Worm (Caenorhabditis elegans): ENCODE measurements around the gene C32H11.3.

The C32H11.3 gene

DNA sequence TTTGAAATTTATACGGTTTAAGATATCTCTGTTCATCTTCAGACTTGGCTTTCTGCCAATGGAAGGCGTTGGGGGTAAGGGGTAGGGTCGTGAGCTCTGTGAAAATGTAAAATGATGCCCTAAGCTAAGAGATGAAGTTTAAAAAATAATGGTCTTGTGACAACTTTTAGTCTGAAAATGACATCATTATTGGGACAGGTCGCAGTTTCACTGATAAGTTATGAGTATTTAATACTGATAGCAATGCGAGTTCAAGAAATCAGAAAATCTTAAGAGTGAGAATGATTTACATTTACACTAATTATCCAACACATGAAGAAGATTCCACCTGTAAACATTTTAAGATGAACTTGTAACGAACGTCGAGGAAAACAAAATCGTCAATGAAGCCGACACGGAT, 46.3 kb downstream of the C32H11.3 start:
- TF ChIP-seq skn-1 (tag; optimal IDR thresholded peaks at IDR 0.05) = no peak
- TF ChIP-seq elt-2 (tag; optimal IDR thresholded peaks at IDR 0.05) = peak; percentile 64
- no peak for TF ChIP-seq ceh-16 (tag; optimal IDR thresholded peaks at IDR 0.05)
- peak; percentile 76 for TF ChIP-seq pqm-1 (tag; optimal IDR thresholded peaks at IDR 0.05)
- TF ChIP-seq lin-39 (tag; optimal IDR thresholded peaks at IDR 0.05) = no peak
- TF ChIP-seq nhr-23 (tag; optimal IDR thresholded peaks at IDR 0.05) = no peak
- no peak for TF ChIP-seq sea-2 (GFP tag; optimal IDR thresholded peaks at IDR 0.05)
- TF ChIP-seq zag-1 (tag; optimal IDR thresholded peaks at IDR 0.05) = no peak
- no peak for TF ChIP-seq nhr-28 (tag; optimal IDR thresholded peaks at IDR 0.05)
- no peak for TF ChIP-seq elt-3 (tag; optimal IDR thresholded peaks at IDR 0.05)
- TF ChIP-seq elt-1 (tag; optimal IDR thresholded peaks at IDR 0.05) = no peak
- TF ChIP-seq nhr-67 (tag; optimal IDR thresholded peaks at IDR 0.05) = no peak
- TF ChIP-seq nhr-12 (tag; optimal IDR thresholded peaks at IDR 0.05) = no peak
- TF ChIP-seq nhr-77 (tag; optimal IDR thresholded peaks at IDR 0.05) = no peak
- TF ChIP-seq fkh-10 (GFP tag; optimal IDR thresholded peaks at IDR 0.05) = no peak
- TF ChIP-seq nhr-237 (tag; optimal IDR thresholded peaks at IDR 0.05) = no peak

DNA sequence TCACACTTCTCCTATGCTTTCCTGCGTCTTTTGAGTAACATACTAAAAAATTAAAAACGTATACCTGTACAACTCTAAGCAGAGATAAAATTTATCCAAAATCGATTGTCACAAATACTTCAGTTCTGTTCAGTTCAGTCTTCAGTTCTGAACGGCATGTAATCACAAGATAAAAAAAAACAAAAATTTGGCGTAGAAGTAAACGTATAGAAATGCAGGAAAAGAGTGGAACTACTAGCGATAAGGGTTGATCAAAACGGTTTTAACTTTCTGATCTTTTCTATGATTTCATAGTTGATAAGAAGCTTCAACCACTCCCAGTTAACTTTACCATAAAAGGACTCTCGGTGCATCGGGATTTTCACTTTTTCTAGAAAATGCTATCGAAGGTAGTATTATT, 46.7 kb downstream of the C32H11.3 start, which contains the start of gene dod-22:
Gene dod-22, plus strand, starts transcription at position 301 of the 400 bp plus-strand sequence.
- no peak for TF ChIP-seq daf-12 (tag; optimal IDR thresholded peaks at IDR 0.05)
- TF ChIP-seq eor-1 (tag; optimal IDR thresholded peaks at IDR 0.05) = no peak
- TF ChIP-seq nhr-76 (tag; optimal IDR thresholded peaks at IDR 0.05) = no peak
- TF ChIP-seq aly-2 (tag; optimal IDR thresholded peaks at IDR 0.05) = no peak
- TF ChIP-seq fos-1 (tag; optimal IDR thresholded peaks at IDR 0.05) = no peak
- no peak for TF ChIP-seq nhr-237 (tag; optimal IDR thresholded peaks at IDR 0.05)
- no peak for TF ChIP-seq mdl-1 (tag; optimal IDR thresholded peaks at IDR 0.05)
- TF ChIP-seq ztf-4 (tag; optimal IDR thresholded peaks at IDR 0.05) = no peak
- no peak for TF ChIP-seq egl-27 (tag; optimal IDR thresholded peaks at IDR 0.05)
- TF ChIP-seq nhr-28 (tag; optimal IDR thresholded peaks at IDR 0.05) = no peak
- TF ChIP-seq ama-1 (optimal IDR thresholded peaks at IDR 0.05) = no peak
- TF ChIP-seq nhr-12 (tag; optimal IDR thresholded peaks at IDR 0.05) = no peak
- no peak for TF ChIP-seq unc-39 (tag; optimal IDR thresholded peaks at IDR 0.05)
- TF ChIP-seq lsy-12 (tag; optimal IDR thresholded peaks at IDR 0.05) = no peak
- no peak for TF ChIP-seq fkh-10 (GFP tag; optimal IDR thresholded peaks at IDR 0.05)
- no peak for TF ChIP-seq hmg-11 (tag; optimal IDR thresholded peaks at IDR 0.05)

DNA sequence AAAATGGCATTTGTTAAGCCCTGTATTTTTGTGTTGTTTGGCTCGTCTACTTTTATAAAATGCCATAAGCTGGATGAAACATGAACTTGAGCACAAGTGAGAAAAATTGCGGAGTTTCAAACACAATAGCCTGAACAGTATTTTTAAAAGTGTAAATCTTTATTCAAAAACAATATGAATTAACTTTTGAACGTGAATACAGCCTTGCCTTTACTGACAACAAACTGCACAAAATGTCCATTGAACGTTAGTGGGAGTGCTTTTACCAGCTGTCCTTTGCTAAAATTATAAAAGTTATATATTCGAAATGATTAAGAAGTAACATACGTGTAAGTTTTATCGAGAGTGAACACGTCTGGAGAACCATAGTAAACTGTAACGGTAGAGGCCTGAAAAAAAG, 48.9 kb downstream of the C32H11.3 start:
- TF ChIP-seq nhr-28 (tag; optimal IDR thresholded peaks at IDR 0.05) (no peak), pqm-1 (tag; optimal IDR thresholded peaks at IDR 0.05) (no peak), sea-2 (GFP tag; optimal IDR thresholded peaks at IDR 0.05) (no peak), elt-3 (tag; optimal IDR thresholded peaks at IDR 0.05) (no peak)

DNA sequence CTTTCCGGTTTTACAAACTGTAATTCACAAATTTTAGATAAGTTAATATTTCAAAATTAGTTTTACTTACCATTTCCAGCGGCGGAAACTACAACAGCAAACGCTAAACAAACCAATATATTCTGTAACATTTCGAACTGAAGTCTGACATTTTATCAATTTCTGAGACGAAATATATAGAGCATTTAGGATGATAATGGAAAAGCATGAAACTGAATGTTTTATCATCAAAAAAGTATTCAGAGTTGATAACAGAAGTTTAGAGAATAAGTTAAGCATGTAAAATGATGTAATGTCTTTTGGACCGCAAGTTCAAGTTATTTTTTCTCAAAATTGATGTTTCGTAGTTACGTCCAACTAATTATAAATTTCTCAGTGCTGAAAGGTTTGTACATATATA, 50.8 kb downstream of the C32H11.3 start, which contains the start of gene F55G11.2:
Gene F55G11.2, minus strand, starts transcription at position 149 of the 400 bp plus-strand sequence.
- TF ChIP-seq nhr-28 (tag; optimal IDR thresholded peaks at IDR 0.05) (no peak), elt-2 (tag; optimal IDR thresholded peaks at IDR 0.05) (peak; percentile 76)
